2 worm cellular contexts compared by ENCODE assay signal in genomic region chrII:57873-58272, ce11.
TF ChIP-seq lines count a peak whose summit lies in the region.

No protein-coding gene starts in this region.

TF ChIP-seq in whole organism, L4 larva, 104 proteins besides CTCF, POLR2A, EP300 and RAD21:
- 0 out of 2 replicates have a peak, but pooled peaks have one; percentile 9 for TF ChIP-seq dmd-8 (GFP tag; IDR thresholded peaks at IDR 0.05; lab: Robert Waterston, UW)
- peak in 1 of 2 experiments; percentile 78 for TF ChIP-seq unc-62 (GFP tag; optimal IDR thresholded peaks at IDR 0.05 in 1 of 2; lab: Kevin White, UChicago)
- TF ChIP-seq unc-62 (tag; optimal IDR thresholded peaks at IDR 0.05; lab: Kevin White, UChicago) = no peak
- no peak for TF ChIP-seq nhr-11 (tag; optimal IDR thresholded peaks at IDR 0.05; lab: Kevin White, UChicago)
- TF ChIP-seq daf-12 (tag; optimal IDR thresholded peaks at IDR 0.05; lab: Kevin White, UChicago) = no peak
- TF ChIP-seq dmd-6 (GFP tag; IDR thresholded peaks at IDR 0.05; lab: Robert Waterston, UW) = 0 out of 2 replicates have a peak, but pooled peaks have one; percentile 3

TF ChIP-seq in whole organism, young adult, 124 proteins besides CTCF, POLR2A, EP300 and RAD21:
- TF ChIP-seq B0019.2 (GFP tag; conservative IDR thresholded peaks at IDR 0.05; lab: Robert Waterston, UW) (no peak), die-1 (tag; optimal IDR thresholded peaks at IDR 0.05; lab: Kevin White, UChicago) (no peak), xnd-1 (tag; optimal IDR thresholded peaks at IDR 0.05; lab: Kevin White, UChicago) (peak; percentile 17), pbrm-1 (GFP tag; IDR thresholded peaks at IDR 0.05; lab: Robert Waterston, UW) (peak; percentile 55; the same call in 1 of the 2 replicates), B0336.3 (GFP tag; IDR thresholded peaks at IDR 0.05; lab: Robert Waterston, UW) (peak; percentile 59; the same call in 1 of the 2 replicates), efl-1 (GFP tag; optimal IDR thresholded peaks at IDR 0.05; lab: Kevin White, UChicago) (peak; percentile 10), Y56A3A.18 (GFP tag; IDR thresholded peaks at IDR 0.05; lab: Robert Waterston, UW) (no peak), ekl-4 (GFP tag; IDR thresholded peaks at IDR 0.05; lab: Robert Waterston, UW) (0 out of 2 replicates have a peak, but pooled peaks have one; percentile 45), dpl-1 (GFP tag; optimal IDR thresholded peaks at IDR 0.05; lab: Kevin White, UChicago) (peak; percentile 16), madf-6 (GFP tag; IDR thresholded peaks at IDR 0.05; lab: Robert Waterston, UW) (peak; percentile 66)

Comparison
In these comparisons a context has a peak if more than half of its experiments do, and no peak if none do; other contexts are left out.
1. Of the 7 proteins assayed by ChIP-seq in both whole organism, young adult and whole organism, L4 larva: peak only in whole organism, young adult: dpl-1; only in whole organism, L4 larva: none; in both: none; in neither: 5; mixed calls (peak in some experiments, not most) for 1.